Worm (Caenorhabditis elegans) whole organism, mixed stage, embryonic: ENCODE measurements around the gene idi-1.

ENCODE experiments used
- M03D4.4 ChIP-seq: sonication (generic microtip); optimal IDR thresholded peaks from 2 replicates; lab custom pipeline; 2017; ENCODE audit warnings: mild to moderate bottlenecking, missing genetic modification characterization, missing compliant biosample characterization
- bed-3 ChIP-seq: fragments of 200-800 bp; sonication (Bioruptor generic); optimal IDR thresholded peaks from 3 replicates; lab custom pipeline; 2018; ENCODE audit warnings: mild to moderate bottlenecking, missing genetic modification characterization, moderate library complexity, missing compliant biosample characterization
- blmp-1 ChIP-seq: fragments of 150-350 bp; optimal IDR thresholded peaks from 2 replicates; lab custom pipeline; 2014; ENCODE audit warnings: missing biosample characterization, missing genetic modification characterization
- ceh-39 ChIP-seq: fragments of 150-350 bp; optimal IDR thresholded peaks from 2 replicates; lab custom pipeline; 2014; ENCODE audit warnings: missing biosample characterization, missing genetic modification characterization
- ceh-43 ChIP-seq: fragments of 200-800 bp; sonication (Bioruptor generic); optimal IDR thresholded peaks from 2 replicates; lab custom pipeline; 2018; ENCODE audit warnings: mild to moderate bottlenecking, missing genetic modification characterization, moderate library complexity, missing compliant biosample characterization
- ceh-83 ChIP-seq: fragments of 200-800 bp; sonication (Bioruptor generic); optimal IDR thresholded peaks from 2 replicates; lab custom pipeline; 2018; ENCODE audit warnings: mild to moderate bottlenecking, missing genetic modification characterization, missing compliant biosample characterization
- ces-1 ChIP-seq: fragments of 150-350 bp; optimal IDR thresholded peaks from 2 replicates; lab custom pipeline; 2014; ENCODE audit warnings: missing biosample characterization, missing genetic modification reagents, missing genetic modification characterization
- cnd-1 ChIP-seq: fragments of 200-800 bp; sonication (Bioruptor generic); optimal IDR thresholded peaks from 2 replicates; lab custom pipeline; 2018; ENCODE audit warnings: mild to moderate bottlenecking, missing genetic modification characterization, missing compliant biosample characterization
- drap-1 ChIP-seq: fragments of 200-800 bp; sonication (Bioruptor generic); optimal IDR thresholded peaks from 3 replicates; lab custom pipeline; 2018; ENCODE audit warnings: mild to moderate bottlenecking, missing genetic modification characterization, missing compliant biosample characterization
- elt-1 ChIP-seq: sonication (generic microtip); optimal IDR thresholded peaks from 2 replicates; lab custom pipeline; 2017; ENCODE audit warnings: missing genetic modification characterization, mild to moderate bottlenecking, missing compliant biosample characterization, antibody characterized with exemption, moderate library complexity, borderline replicate concordance; ENCODE audit not compliant: insufficient read depth
- elt-3 ChIP-seq: fragments of 150-350 bp; optimal IDR thresholded peaks from 2 replicates; lab custom pipeline; 2014; ENCODE audit warnings: missing biosample characterization, missing genetic modification characterization
- flh-1 ChIP-seq: fragments of 200-800 bp; sonication (Bioruptor generic); optimal IDR thresholded peaks from 2 replicates; lab custom pipeline; 2018; ENCODE audit warnings: mild to moderate bottlenecking, missing genetic modification characterization, moderate library complexity, missing compliant biosample characterization
- ham-2 ChIP-seq: fragments of 200-800 bp; sonication (Bioruptor generic); optimal IDR thresholded peaks from 2 replicates; lab custom pipeline; 2018; ENCODE audit warnings: mild to moderate bottlenecking, missing genetic modification characterization, missing compliant biosample characterization
- hlh-1 ChIP-seq: fragments of 150-350 bp; optimal IDR thresholded peaks from 2 replicates; lab custom pipeline; 2014; ENCODE audit warnings: missing biosample characterization, missing genetic modification reagents, missing genetic modification characterization
- lin-13 ChIP-seq: fragments of 150-350 bp; optimal IDR thresholded peaks from 2 replicates; lab custom pipeline; 2014; ENCODE audit warnings: missing biosample characterization, missing genetic modification characterization
- lin-32 ChIP-seq: fragments of 200-800 bp; sonication (Bioruptor generic); optimal IDR thresholded peaks from 2 replicates; lab custom pipeline; 2018; ENCODE audit warnings: mild to moderate bottlenecking, missing genetic modification characterization, missing compliant biosample characterization
- lsy-2 ChIP-seq: fragments of 150-350 bp; optimal IDR thresholded peaks from 2 replicates; lab custom pipeline; 2014; ENCODE audit warnings: missing biosample characterization, missing genetic modification characterization
- mab-5 ChIP-seq: fragments of 150-350 bp; optimal IDR thresholded peaks from 2 replicates; lab custom pipeline; 2014; ENCODE audit warnings: missing biosample characterization, missing genetic modification characterization
- mep-1 ChIP-seq: fragments of 150-350 bp; optimal IDR thresholded peaks from 2 replicates; lab custom pipeline; 2017; ENCODE audit warnings: missing biosample characterization, missing genetic modification reagents, missing genetic modification characterization, inconsistent platforms
- mls-2 ChIP-seq: sonication (generic microtip); optimal IDR thresholded peaks from 2 replicates; lab custom pipeline; 2016; ENCODE audit warnings: mild to moderate bottlenecking, missing genetic modification characterization, moderate library complexity, missing compliant biosample characterization
- nhr-12 ChIP-seq: fragments of 150-350 bp; optimal IDR thresholded peaks from 2 replicates; lab custom pipeline; 2014; ENCODE audit warnings: missing biosample characterization, missing genetic modification characterization
- nhr-2 ChIP-seq: fragments of 150-350 bp; optimal IDR thresholded peaks from 2 replicates; lab custom pipeline; 2014; ENCODE audit warnings: missing biosample characterization, missing genetic modification characterization
- nhr-237 ChIP-seq: fragments of 150-350 bp; optimal IDR thresholded peaks from 2 replicates; lab custom pipeline; 2014; ENCODE audit warnings: missing biosample characterization, missing genetic modification characterization
- nhr-28 ChIP-seq: fragments of 150-350 bp; optimal IDR thresholded peaks from 2 replicates; lab custom pipeline; 2014; ENCODE audit warnings: missing biosample characterization, missing genetic modification characterization
- nhr-76 ChIP-seq: sonication (generic microtip); optimal IDR thresholded peaks from 2 replicates; lab custom pipeline; 2017; ENCODE audit warnings: missing biosample characterization, missing genetic modification characterization
- pha-4 ChIP-seq: fragments of 150-350 bp; optimal IDR thresholded peaks from 2 replicates; lab custom pipeline; 2018; ENCODE audit warnings: missing biosample characterization, missing genetic modification reagents, missing genetic modification characterization
- sem-2 ChIP-seq: fragments of 200-800 bp; sonication (Bioruptor generic); optimal IDR thresholded peaks from 2 replicates; lab custom pipeline; 2018; ENCODE audit warnings: mild to moderate bottlenecking, missing genetic modification characterization, missing compliant biosample characterization
- snpc-4 ChIP-seq: fragments of 150-350 bp; optimal IDR thresholded peaks from 2 replicates; lab custom pipeline; 2014; ENCODE audit warnings: missing biosample characterization, missing genetic modification characterization
- sptf-1 ChIP-seq: sonication (generic microtip); optimal IDR thresholded peaks from 2 replicates; lab custom pipeline; 2017; ENCODE audit warnings: mild to moderate bottlenecking, missing genetic modification characterization, moderate library complexity, missing compliant biosample characterization
- tbx-8 ChIP-seq: fragments of 200-800 bp; sonication (Bioruptor generic); optimal IDR thresholded peaks from 2 replicates; lab custom pipeline; 2018; ENCODE audit warnings: mild to moderate bottlenecking, missing genetic modification characterization, moderate library complexity, missing compliant biosample characterization
- unc-120 ChIP-seq: sonication (generic microtip); optimal IDR thresholded peaks from 2 replicates; lab custom pipeline; 2017; ENCODE audit warnings: missing genetic modification characterization, missing compliant biosample characterization; ENCODE audit not compliant: poor library complexity, severe bottlenecking
- unc-39 ChIP-seq: fragments of 150-350 bp; optimal IDR thresholded peaks from 2 replicates; lab custom pipeline; 2014; ENCODE audit warnings: missing biosample characterization, missing genetic modification characterization
- unc-62 ChIP-seq: fragments of 150-350 bp; optimal IDR thresholded peaks from 2 replicates; lab custom pipeline; 2014; ENCODE audit warnings: missing biosample characterization, missing genetic modification reagents, missing genetic modification characterization
- zip-8 ChIP-seq: fragments of 150-350 bp; optimal IDR thresholded peaks from 2 replicates; lab custom pipeline; 2014; ENCODE audit warnings: missing biosample characterization, missing genetic modification characterization
- ztf-11 ChIP-seq: fragments of 150-350 bp; optimal IDR thresholded peaks from 2 replicates; lab custom pipeline; 2014; ENCODE audit warnings: missing biosample characterization, missing genetic modification characterization

idi-1 gene

DNA sequence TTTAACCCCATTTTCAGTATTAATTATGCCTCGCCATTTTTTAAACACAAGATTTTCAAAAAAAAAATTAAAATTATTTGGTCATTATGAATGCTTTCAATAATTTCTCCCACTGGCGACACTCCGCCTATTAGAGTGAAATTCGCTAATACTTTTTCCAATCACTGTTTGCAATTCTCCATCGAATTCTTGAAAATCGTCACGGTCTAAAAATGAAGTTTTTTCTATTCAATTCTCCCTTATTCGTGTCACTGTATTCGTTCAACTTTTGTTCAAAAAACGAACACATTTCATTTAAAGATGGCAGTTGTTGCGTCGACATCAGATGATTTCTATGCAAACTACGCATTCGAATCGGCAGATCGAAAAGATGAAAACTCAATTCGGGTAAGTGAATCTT lies 17.0 kb downstream of the idi-1 start, which contains the start of gene C14B9.3:
Gene C14B9.3 (plus strand): TSS at position 301 of the 400 bp plus-strand sequence.
- no peak for TF ChIP-seq zip-8
- TF ChIP-seq drap-1, result no peak
- no peak for TF ChIP-seq ces-1 (GFP tag; lab: Kevin White, UChicago)
- no peak for TF ChIP-seq nhr-76 (tag; lab: Kevin White, UChicago)
- TF ChIP-seq nhr-12 (tag; lab: Kevin White, UChicago), result no peak
- TF ChIP-seq snpc-4 (tag; lab: Kevin White, UChicago), result no peak
- no peak for TF ChIP-seq hlh-1 (tag; lab: Kevin White, UChicago)
- TF ChIP-seq lin-32 (GFP tag; lab: Kevin White, UChicago), result no peak
- no peak for TF ChIP-seq mls-2 (tag; lab: Kevin White, UChicago)
- TF ChIP-seq ceh-39, result no peak
- no peak for TF ChIP-seq unc-62 (GFP tag; lab: Kevin White, UChicago)
- no peak for TF ChIP-seq ceh-43 (GFP tag; lab: Kevin White, UChicago)
- no peak for TF ChIP-seq M03D4.4

ce11 chrIII:8109459-8110057 lies 18.1 kb downstream of the idi-1 start:
- TF ChIP-seq mls-2 (tag; lab: Kevin White, UChicago) (peak; percentile 91), bed-3 (GFP tag; lab: Kevin White, UChicago) (peak; percentile 59), unc-62 (GFP tag; lab: Kevin White, UChicago) (no peak), lin-13 (tag; lab: Kevin White, UChicago) (peak; percentile 51), mab-5 (tag; lab: Kevin White, UChicago) (no peak), pha-4 (peak; percentile 50), lsy-2 (tag; lab: Kevin White, UChicago) (no peak), nhr-76 (tag; lab: Kevin White, UChicago) (no peak), zip-8 (no peak), ceh-39 (no peak), lin-32 (GFP tag; lab: Kevin White, UChicago) (peak; percentile 76), ceh-43 (GFP tag; lab: Kevin White, UChicago) (peak; percentile 77), drap-1 (peak; percentile 85), elt-3 (tag; lab: Kevin White, UChicago) (peak; percentile 26), mep-1 (tag; lab: Kevin White, UChicago) (peak; percentile 34), ham-2 (GFP tag; lab: Kevin White, UChicago) (peak; percentile 81), tbx-8 (peak; percentile 55), sem-2 (GFP tag; lab: Kevin White, UChicago) (peak; percentile 91), nhr-12 (tag; lab: Kevin White, UChicago) (peak; percentile 63), unc-120 (tag; lab: Kevin White, UChicago) (peak; percentile 74), nhr-237 (tag; lab: Kevin White, UChicago) (no peak), nhr-28 (no peak), ztf-11 (tag; lab: Kevin White, UChicago) (no peak), ces-1 (GFP tag; lab: Kevin White, UChicago) (peak; percentile 39), nhr-2 (tag; lab: Kevin White, UChicago) (no peak), snpc-4 (tag; lab: Kevin White, UChicago) (no peak), unc-39 (tag; lab: Kevin White, UChicago) (no peak), flh-1 (GFP tag; lab: Kevin White, UChicago) (peak; percentile 66), cnd-1 (tag; lab: Kevin White, UChicago) (peak; percentile 91), hlh-1 (tag; lab: Kevin White, UChicago) (peak; percentile 12), blmp-1 (no peak), ceh-83 (GFP tag; lab: Kevin White, UChicago) (peak; percentile 95), M03D4.4 (peak; percentile 89), elt-1 (tag; lab: Kevin White, UChicago) (no peak), sptf-1 (tag; lab: Kevin White, UChicago) (peak; percentile 88)

DNA sequence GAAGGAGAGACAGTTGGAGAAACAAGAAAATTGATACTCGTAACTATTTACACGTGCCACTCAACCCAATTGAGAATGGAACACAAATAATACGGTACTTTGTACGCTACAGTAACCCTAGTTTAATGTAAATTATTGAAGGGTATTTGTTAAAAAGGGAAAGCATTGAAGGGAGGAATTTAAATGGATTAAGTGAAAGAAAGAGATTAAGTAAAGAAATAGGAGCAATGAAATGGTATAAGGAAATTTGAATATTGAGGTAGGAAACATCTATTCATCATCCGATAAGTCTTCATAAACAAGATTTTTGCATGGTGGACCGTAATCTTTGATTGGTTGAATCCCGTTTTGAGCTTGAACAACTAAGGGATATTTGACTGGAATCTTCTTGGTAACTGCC lies 19.8 kb downstream of the idi-1 start:
- no peak for TF ChIP-seq ztf-11 (tag; lab: Kevin White, UChicago)
